Worm (Caenorhabditis elegans): ENCODE results near the gene E_BE45912.2.
"Not testable (repeated sequence)": the region's sequence is repeated elsewhere in the genome, so short reads cannot be mapped to it uniquely, and the experiment has no call there.

Gene E_BE45912.2

DNA sequence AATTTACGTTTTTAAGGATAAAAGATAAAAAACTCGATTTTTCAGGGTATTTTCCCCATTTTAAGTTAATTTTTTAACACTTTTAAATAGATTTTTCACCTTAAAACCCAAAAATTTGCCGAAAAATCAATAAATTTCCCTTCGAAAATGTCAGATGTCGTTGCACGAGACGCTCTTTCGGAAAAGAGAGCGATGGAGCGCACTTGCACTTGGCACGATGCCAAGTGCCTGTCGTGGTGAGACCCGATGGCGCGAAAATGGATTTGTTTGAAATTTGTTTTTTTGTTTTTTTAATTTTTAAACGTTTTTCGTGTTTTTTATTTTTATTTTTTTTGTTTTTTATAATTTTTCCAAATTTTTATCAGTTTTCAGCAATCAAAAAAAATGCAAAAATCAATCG, 49.6 kb upstream of the E_BE45912.2 start, which contains the start of the genes rab-18 and kbp-4 (continued):
- peak; percentile 30; the same call in 1 of the 2 replicates for TF ChIP-seq unc-98 (GFP tag; IDR thresholded peaks at IDR 0.05)
- TF ChIP-seq efl-1 (optimal IDR thresholded peaks at IDR 0.05): peak; percentile 98 to 99
- peak; percentile 96 to 99 for TF ChIP-seq efl-1 (GFP tag; optimal IDR thresholded peaks at IDR 0.05 in 1 of 2)
- peak in 1 of 2 experiments; percentile 69 for TF ChIP-seq ztf-11 (tag; optimal IDR thresholded peaks at IDR 0.05)
- peak; percentile 93 for TF ChIP-seq tbx-2 (tag; optimal IDR thresholded peaks at IDR 0.05)
- peak; percentile 86 for TF ChIP-seq mef-2 (tag; optimal IDR thresholded peaks at IDR 0.05)
- TF ChIP-seq egl-27 (tag; optimal IDR thresholded peaks at IDR 0.05): no peak
- TF ChIP-seq grh-1 (GFP tag; IDR thresholded peaks at IDR 0.05): peak; percentile 79
- TF ChIP-seq nhr-47 (tag; optimal IDR thresholded peaks at IDR 0.05): peak; percentile 97
- peak; percentile 75 for TF ChIP-seq elt-2 (tag; optimal IDR thresholded peaks at IDR 0.05)
- no peak for TF ChIP-seq nhr-76 (tag; optimal IDR thresholded peaks at IDR 0.05)
- TF ChIP-seq ces-1 (GFP tag; optimal IDR thresholded peaks at IDR 0.05): no peak
- peak; percentile 96 for TF ChIP-seq lin-13 (GFP tag; optimal IDR thresholded peaks at IDR 0.05)
- no peak for TF ChIP-seq ceh-90 (tag; optimal IDR thresholded peaks at IDR 0.05)
- peak; percentile 78 for TF ChIP-seq lin-39 (tag; optimal IDR thresholded peaks at IDR 0.05)
- TF ChIP-seq dsc-1 (tag; optimal IDR thresholded peaks at IDR 0.05): no peak
- TF ChIP-seq dpl-1 (GFP tag; optimal IDR thresholded peaks at IDR 0.05): peak; percentile 97 to 98 (median 98)
- no peak for TF ChIP-seq unc-62 (GFP tag; optimal IDR thresholded peaks at IDR 0.05)
- TF ChIP-seq pqm-1 (tag; optimal IDR thresholded peaks at IDR 0.05): no peak
- TF ChIP-seq unc-30 (tag; optimal IDR thresholded peaks at IDR 0.05): no peak
- no peak for TF ChIP-seq Y116A8C.19 (tag; optimal IDR thresholded peaks at IDR 0.05; ENCODE audit: borderline replicate concordance)
- TF ChIP-seq swsn-7 (tag; optimal IDR thresholded peaks at IDR 0.05): peak; percentile 95
- peak; percentile 97 for TF ChIP-seq nhr-71 (tag; optimal IDR thresholded peaks at IDR 0.05)
- peak; percentile 91 for TF ChIP-seq blmp-1 (tag; optimal IDR thresholded peaks at IDR 0.05)
- TF ChIP-seq nhr-19 (GFP tag; conservative IDR thresholded peaks at IDR 0.05): peak; percentile 94
- no peak for TF ChIP-seq efl-3 (GFP tag; optimal IDR thresholded peaks at IDR 0.05)
- peak; percentile 75 for TF ChIP-seq C04F5.9 (tag; optimal IDR thresholded peaks at IDR 0.05)
- TF ChIP-seq fkh-10 (GFP tag; optimal IDR thresholded peaks at IDR 0.05): peak; percentile 60
- no peak for TF ChIP-seq lir-3 (tag; optimal IDR thresholded peaks at IDR 0.05; ENCODE audit: poor library complexity)
- TF ChIP-seq isw-1 (GFP tag; IDR thresholded peaks at IDR 0.05): peak; percentile 90
- peak; percentile 97 for TF ChIP-seq skn-1 (tag; optimal IDR thresholded peaks at IDR 0.05)
- peak in 4 of 6 experiments; percentile 59 to 99 (median 80) for TF ChIP-seq elt-3 (tag; optimal IDR thresholded peaks at IDR 0.05)
- TF ChIP-seq nhr-11 (tag; optimal IDR thresholded peaks at IDR 0.05): peak; percentile 60
- peak; percentile 48 for TF ChIP-seq zip-4 (GFP tag; optimal IDR thresholded peaks at IDR 0.05)
- peak in 1 of 2 experiments; percentile 97 for TF ChIP-seq mdl-1 (tag; optimal IDR thresholded peaks at IDR 0.05)
- TF ChIP-seq unc-86 (tag; optimal IDR thresholded peaks at IDR 0.05): peak; percentile 94
- TF ChIP-seq snu-23 (GFP tag; optimal IDR thresholded peaks at IDR 0.05): peak; percentile 98
- no peak for TF ChIP-seq nhr-28 (tag; optimal IDR thresholded peaks at IDR 0.05)
- TF ChIP-seq lin-15B (tag; optimal IDR thresholded peaks at IDR 0.05): peak; percentile 98
- TF ChIP-seq lsy-2 (tag; optimal IDR thresholded peaks at IDR 0.05): peak; percentile 96 to 97

DNA sequence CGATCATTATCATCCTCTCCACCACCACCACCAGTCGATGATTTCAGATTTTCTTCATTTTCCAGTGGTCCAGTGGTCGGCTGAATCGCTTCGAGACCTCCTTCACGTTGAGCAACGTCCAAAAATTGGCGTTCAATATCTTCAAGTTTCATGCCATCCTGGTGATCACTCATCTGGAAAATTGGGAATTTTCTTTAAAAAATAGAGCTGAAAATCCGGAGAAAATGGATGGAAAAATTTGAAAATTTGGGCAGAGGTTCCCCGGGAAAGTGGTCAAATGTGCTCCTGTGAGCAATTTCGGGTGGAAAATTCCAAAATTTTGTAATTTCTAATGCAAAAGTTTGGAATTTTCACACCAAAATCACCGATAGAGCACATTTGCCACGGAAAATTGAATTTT, 45.5 kb upstream of the E_BE45912.2 start, which contains the start of gene uaf-1:
TSS of gene uaf-1 (minus strand) at position 173 of the 400 bp plus-strand sequence.
- TF ChIP-seq unc-130, snpc-4, unc-86 (tag; optimal IDR thresholded peaks at IDR 0.05): not testable (repeated sequence)

Measured in whole organism, L1 larva.